Worm (Caenorhabditis elegans): ENCODE measurements around the gene miga-1.

ce11 chrV:12412321-12412720 is 11.7 kb upstream of the miga-1 start:
- TF ChIP-seq Y105C5A.15 (GFP tag; IDR thresholded peaks at IDR 0.05): no peak
- no peak for TF ChIP-seq nhr-77 (tag; optimal IDR thresholded peaks at IDR 0.05)
- TF ChIP-seq mdt-29 (GFP tag; IDR thresholded peaks at IDR 0.05): no peak
- TF ChIP-seq zip-11 (GFP tag; IDR thresholded peaks at IDR 0.05): no peak
- no peak for TF ChIP-seq ceh-82 (tag; optimal IDR thresholded peaks at IDR 0.05)
- no peak for TF ChIP-seq nhr-76 (tag; optimal IDR thresholded peaks at IDR 0.05)

Measured in whole organism, L4 larva.